Worm (Caenorhabditis elegans): ENCODE data around the gene esyt-2.

The esyt-2 gene

DNA sequence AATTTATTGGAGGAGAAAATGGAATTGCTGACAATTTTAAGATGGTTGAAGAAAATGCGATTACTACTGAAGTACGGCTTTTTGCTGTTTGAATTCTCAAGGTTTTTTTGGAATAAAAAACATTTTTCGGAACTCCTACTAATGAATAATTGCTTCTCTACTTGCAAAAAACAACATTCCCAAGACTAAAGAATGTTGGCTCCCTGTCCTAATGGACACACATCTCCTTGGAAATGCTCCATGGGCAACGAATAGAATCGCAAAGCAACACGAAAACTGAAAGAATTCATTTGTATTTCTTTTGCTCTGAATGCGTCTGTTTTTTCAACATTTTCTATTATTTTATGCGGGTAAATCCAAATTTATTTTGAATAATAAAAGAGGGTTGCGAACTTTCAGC, 42.1 kb upstream of the esyt-2 start, which contains the start of gene C18F10.2:
Gene C18F10.2 (plus strand): TSS at position 301 of the 400 bp plus-strand sequence.
- no peak for TF ChIP-seq sdc-2 (tag; optimal IDR thresholded peaks at IDR 0.05)

DNA sequence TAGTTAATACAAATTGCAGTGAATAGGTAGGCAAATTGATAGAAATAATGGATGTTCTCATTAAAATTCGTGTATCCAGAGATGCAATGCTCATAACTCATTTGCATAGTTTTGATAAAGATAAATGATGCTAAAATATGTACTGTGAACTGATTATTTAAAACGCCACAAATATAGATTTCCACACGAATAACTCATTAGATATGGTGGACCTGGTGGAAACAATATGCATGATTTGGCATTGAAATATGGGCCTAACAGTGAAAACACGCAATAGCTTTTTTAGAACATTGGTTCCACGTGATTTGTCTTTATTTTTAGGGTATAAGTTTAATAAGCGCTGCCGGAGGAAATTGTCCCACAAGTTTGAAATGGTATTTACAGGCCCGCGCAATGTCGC, 39.5 kb upstream of the esyt-2 start, which contains the start of gene srg-3:
Gene srg-3 (minus strand): TSS at position 101 of the 400 bp plus-strand sequence.
- no peak for TF ChIP-seq ceh-45 (GFP tag; IDR thresholded peaks at IDR 0.05)
- no peak for TF ChIP-seq pqm-1 (tag; optimal IDR thresholded peaks at IDR 0.05)
- no peak for TF ChIP-seq madf-2 (tag; optimal IDR thresholded peaks at IDR 0.05)
- no peak for TF ChIP-seq hlh-8 (tag; optimal IDR thresholded peaks at IDR 0.05)
- no peak for TF ChIP-seq dmd-4 (tag; optimal IDR thresholded peaks at IDR 0.05; ENCODE audit: borderline replicate concordance)
- no peak for TF ChIP-seq ahr-1 (tag; optimal IDR thresholded peaks at IDR 0.05)
- no peak for TF ChIP-seq ceh-30 (tag; optimal IDR thresholded peaks at IDR 0.05)
- TF ChIP-seq C08G9.2 (tag; optimal IDR thresholded peaks at IDR 0.05): no peak
- TF ChIP-seq unc-3 (GFP tag; conservative IDR thresholded peaks at IDR 0.05): no peak
- TF ChIP-seq unc-3 (tag; optimal IDR thresholded peaks at IDR 0.05): no peak
- no peak for TF ChIP-seq npax-4 (tag; optimal IDR thresholded peaks at IDR 0.05)
- TF ChIP-seq ceh-2 (tag; optimal IDR thresholded peaks at IDR 0.05): no peak

DNA sequence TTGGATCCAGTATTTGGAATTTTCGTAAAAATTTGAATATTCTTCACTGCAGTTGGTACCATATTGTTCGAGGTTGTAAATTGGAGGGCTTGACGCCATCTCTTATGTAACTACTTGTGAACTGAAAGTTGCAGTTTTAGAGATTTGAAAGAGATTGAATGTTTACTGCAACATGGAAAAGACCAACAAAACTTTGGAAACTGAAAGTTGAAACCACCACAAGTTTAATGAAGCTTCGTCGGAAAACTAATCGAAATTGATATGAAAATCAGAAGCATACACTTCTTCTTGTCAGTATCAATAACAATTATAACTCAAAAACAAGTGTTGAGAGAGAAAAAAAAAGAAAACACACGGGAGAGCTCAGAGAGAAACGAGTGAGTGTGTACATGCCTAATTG, 37.3 kb upstream of the esyt-2 start, which contains the start of gene srg-7:
Gene srg-7 (minus strand): TSS at position 101 of the 400 bp plus-strand sequence.
- TF ChIP-seq ceh-19 (GFP tag; optimal IDR thresholded peaks at IDR 0.05): no peak
- TF ChIP-seq tbx-7 (tag; optimal IDR thresholded peaks at IDR 0.05): no peak
- no peak for TF ChIP-seq unc-42 (tag; optimal IDR thresholded peaks at IDR 0.05)
- TF ChIP-seq ceh-2 (tag; optimal IDR thresholded peaks at IDR 0.05): no peak
- TF ChIP-seq ama-1 (optimal IDR thresholded peaks at IDR 0.05): no peak
- TF ChIP-seq K09A11.1 (tag; optimal IDR thresholded peaks at IDR 0.05; ENCODE audit: insufficient read depth): no peak
- no peak for TF ChIP-seq hlh-30 (tag; optimal IDR thresholded peaks at IDR 0.05; ENCODE audit: insufficient read depth)
- no peak for TF ChIP-seq ets-4 (tag; optimal IDR thresholded peaks at IDR 0.05)
- TF ChIP-seq nhr-11 (tag; optimal IDR thresholded peaks at IDR 0.05): no peak
- no peak for TF ChIP-seq unc-55 (GFP tag; optimal IDR thresholded peaks at IDR 0.05)
- no peak for TF ChIP-seq elt-2 (tag; optimal IDR thresholded peaks at IDR 0.05)
- TF ChIP-seq fkh-6 (tag; optimal IDR thresholded peaks at IDR 0.05): no peak

DNA sequence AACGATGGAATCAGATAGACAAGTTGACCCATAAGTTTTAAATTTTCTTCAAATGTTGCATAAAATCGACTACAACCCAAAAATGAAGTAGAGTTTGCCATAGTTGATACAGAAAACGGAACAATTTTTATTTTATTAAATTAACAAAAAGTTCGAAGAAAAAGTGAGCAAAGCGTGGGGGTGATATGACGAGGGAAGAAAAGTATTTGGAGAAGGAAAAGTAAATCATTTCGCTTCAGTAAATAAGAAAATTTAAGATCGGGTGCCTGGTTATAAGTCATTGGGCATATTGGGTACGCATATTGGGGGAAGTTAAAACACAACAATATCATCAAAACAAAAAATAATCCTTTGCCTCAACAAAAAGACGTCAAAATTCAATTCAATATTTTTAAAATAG, 35.1 kb upstream of the esyt-2 start, which contains the start of gene srg-6:
Gene srg-6 (minus strand): TSS at position 101 of the 400 bp plus-strand sequence.
- TF ChIP-seq tbx-2 (tag; optimal IDR thresholded peaks at IDR 0.05): no peak
- TF ChIP-seq pha-2 (tag; optimal IDR thresholded peaks at IDR 0.05): no peak
- no peak for TF ChIP-seq ceh-18 (tag; optimal IDR thresholded peaks at IDR 0.05)
- no peak for TF ChIP-seq gmeb-2 (tag; optimal IDR thresholded peaks at IDR 0.05)
- no peak for TF ChIP-seq unc-42 (tag; optimal IDR thresholded peaks at IDR 0.05)
- TF ChIP-seq pax-1 (tag; optimal IDR thresholded peaks at IDR 0.05): no peak
- TF ChIP-seq unc-55 (GFP tag; optimal IDR thresholded peaks at IDR 0.05): no peak

DNA sequence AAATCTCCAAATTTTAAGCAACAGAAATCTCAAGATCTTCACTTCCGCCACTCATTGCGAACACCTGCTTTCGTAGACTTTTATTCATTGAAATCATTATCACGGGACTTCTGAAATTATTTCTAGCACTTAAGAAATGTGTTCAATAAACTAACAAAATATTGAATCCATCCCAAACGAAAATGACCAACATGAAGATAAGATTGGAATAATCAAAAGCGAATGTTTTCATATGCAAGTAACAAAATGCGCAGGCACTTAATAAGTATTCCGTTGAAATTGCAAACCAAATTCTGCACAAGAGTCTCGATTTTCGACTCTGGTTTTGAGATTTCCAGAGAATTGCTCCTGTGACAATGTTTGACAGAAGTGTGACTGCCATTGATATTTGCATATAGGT, 33.7 kb upstream of the esyt-2 start, which contains the start of gene srg-5:
Gene srg-5 (minus strand): TSS at position 101 of the 400 bp plus-strand sequence.
- TF ChIP-seq hlh-30 (tag; optimal IDR thresholded peaks at IDR 0.05; ENCODE audit: insufficient read depth) (no peak), sox-2 (GFP tag; IDR thresholded peaks at IDR 0.05) (no peak), pqm-1 (tag; optimal IDR thresholded peaks at IDR 0.05) (no peak), ceh-19 (GFP tag; optimal IDR thresholded peaks at IDR 0.05) (no peak)

DNA sequence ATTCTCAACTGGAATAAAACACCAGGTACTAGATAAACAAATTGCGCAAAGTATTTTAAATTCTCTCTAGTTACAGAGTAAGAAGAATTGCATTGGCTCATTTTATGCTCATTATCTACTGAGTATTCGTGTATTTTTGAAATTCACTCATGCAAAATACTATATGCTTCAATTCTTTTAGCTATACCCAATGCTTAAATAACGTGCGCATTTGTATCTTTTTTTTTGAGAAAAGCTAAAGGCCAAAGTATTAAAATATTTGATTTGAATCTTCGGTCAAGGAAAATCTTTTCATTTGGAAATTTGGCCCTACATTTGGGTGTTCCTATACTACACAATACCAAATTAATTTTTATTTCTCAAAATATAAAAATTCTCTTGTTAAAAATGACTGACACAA, 31.2 kb upstream of the esyt-2 start, which contains the start of gene srg-4:
Gene srg-4 (minus strand): TSS at position 101 of the 400 bp plus-strand sequence.
- no peak for TF ChIP-seq ceh-22 (tag; optimal IDR thresholded peaks at IDR 0.05)
- no peak for TF ChIP-seq dve-1 (tag; optimal IDR thresholded peaks at IDR 0.05)
- no peak for TF ChIP-seq ama-1 (optimal IDR thresholded peaks at IDR 0.05)

Measured in whole organism, late embryonic.